Worm (Caenorhabditis elegans) whole organism, L4/young adult: ENCODE results near the gene F09E10.7.

Experiments used
- dao-5 ChIP-seq: sonication (generic microtip); optimal IDR thresholded peaks from 2 replicates; lab custom pipeline; 2016; ENCODE audit warnings: missing genotype, missing genetic modification characterization, moderate library complexity, missing compliant biosample characterization
- him-1 ChIP-seq: sonication (generic microtip); optimal IDR thresholded peaks from 2 replicates; lab custom pipeline; 2016; ENCODE audit warnings: missing genotype, missing genetic modification reagents, missing genetic modification characterization, missing compliant biosample characterization

DNA sequence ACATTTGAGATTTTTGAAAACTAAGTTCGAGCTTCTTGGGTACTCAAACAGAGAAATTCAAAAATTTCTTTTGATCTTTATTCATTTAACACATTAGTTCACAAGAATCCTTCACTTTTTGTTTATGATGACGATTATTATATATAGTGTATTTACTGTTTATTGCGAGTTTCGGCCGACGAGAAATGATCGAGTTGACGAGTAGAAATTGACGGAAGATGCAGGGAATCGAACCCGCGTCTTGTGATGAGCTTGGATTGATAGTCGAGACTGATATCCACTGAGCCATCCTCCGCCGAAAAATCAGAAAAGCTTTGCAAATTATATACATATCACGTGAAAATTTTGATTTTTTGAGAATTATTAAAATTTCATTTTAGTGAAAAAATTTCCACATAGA is 27.9 kb downstream of the F09E10.7 start:
- TF ChIP-seq him-1: no peak
- TF ChIP-seq dao-5: no peak
